Worm (Caenorhabditis elegans) whole organism, L4 larva: ENCODE data around the gene C17G1.5.

Experiments used
- F10B5.3 ChIP-seq: sonication (generic microtip); optimal IDR thresholded peaks from 2 replicates; lab custom pipeline; 2016; ENCODE audit warnings: mild to moderate bottlenecking, missing genetic modification characterization, missing compliant biosample characterization
- skn-1 ChIP-seq: fragments of 150-350 bp; optimal IDR thresholded peaks from 2 replicates; lab custom pipeline; 2014; ENCODE audit warnings: missing biosample characterization, missing genetic modification characterization

DNA sequence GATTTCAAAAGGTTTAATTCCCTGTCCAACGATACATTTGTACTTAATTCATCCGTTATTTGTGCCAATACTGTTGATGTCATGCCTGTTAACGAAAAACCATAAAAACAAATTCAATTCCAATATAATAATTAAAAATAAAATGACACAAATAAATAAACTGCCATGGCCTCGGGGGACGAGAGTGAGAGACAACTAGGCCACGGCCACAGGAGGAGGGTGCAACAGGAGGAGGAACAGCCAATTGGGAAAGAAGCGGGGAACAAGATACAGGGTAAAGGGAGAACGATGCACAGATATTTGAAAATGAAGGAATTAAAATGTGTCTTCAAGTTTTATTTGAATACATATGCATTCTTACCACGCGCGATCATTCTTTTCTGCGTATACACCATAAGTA is 21.2 kb upstream of the C17G1.5 start, which contains the start of gene F21G4.6:
- TF ChIP-seq skn-1 (tag; lab: Kevin White, UChicago) (no peak), F10B5.3 (tag; lab: Kevin White, UChicago) (no peak)
